Fruit fly (Drosophila melanogaster) whole organism, embryonic: ENCODE data around the gene fkh.

Source experiments
- B-H2 ChIP-seq: fragments of 200-800 bp; sonication (Bioruptor generic); optimal IDR thresholded peaks from 2 replicates; lab custom pipeline; 2018; ENCODE audit warnings: missing biosample characterization, mild to moderate bottlenecking, missing genetic modification characterization
- CG11093 ChIP-seq: fragments of 200-800 bp; sonication (Bioruptor generic); IDR thresholded peaks from 3 replicates; pipeline ENCODE4 v1.3.6; 2022; ENCODE audit warnings: missing biosample characterization, missing genetic modification characterization
- CG11247 ChIP-seq: fragments of 200-800 bp; sonication (Bioruptor generic); IDR thresholded peaks from 2 replicates; pipeline ENCODE4 v1.3.6; 2022; ENCODE audit warnings: missing biosample characterization, missing genetic modification characterization
- CG11398 ChIP-seq: fragments of 200-800 bp; sonication (Bioruptor generic); optimal IDR thresholded peaks from 2 replicates; lab custom pipeline; 2016; ENCODE audit warnings: missing biosample characterization, missing genetic modification characterization
- CG11723 ChIP-seq: fragments of 200-800 bp; sonication (Bioruptor generic); optimal IDR thresholded peaks from 2 replicates; lab custom pipeline; 2017; ENCODE audit warnings: missing biosample characterization, mild to moderate bottlenecking, missing genetic modification characterization
- CG12155 ChIP-seq: fragments of 200-800 bp; sonication (Bioruptor generic); optimal IDR thresholded peaks from 3 replicates; lab custom pipeline; 2016; ENCODE audit warnings: missing biosample characterization, missing genetic modification characterization
- CG13296 ChIP-seq: fragments of 200-800 bp; sonication (Bioruptor generic); optimal IDR thresholded peaks from 3 replicates; lab custom pipeline; 2018; ENCODE audit warnings: missing biosample characterization, mild to moderate bottlenecking, missing genetic modification characterization
- CG14965 ChIP-seq: fragments of 200-800 bp; sonication (Bioruptor generic); optimal IDR thresholded peaks from 2 replicates; lab custom pipeline; 2016; ENCODE audit warnings: missing biosample characterization, missing genetic modification characterization, borderline replicate concordance
- CG15073 ChIP-seq: fragments of 200-800 bp; sonication (Bioruptor generic); optimal IDR thresholded peaks from 2 replicates; lab custom pipeline; 2016; ENCODE audit warnings: missing biosample characterization, missing genetic modification characterization
- CG18619 ChIP-seq: fragments of 200-800 bp; sonication (Bioruptor generic); optimal IDR thresholded peaks from 3 replicates; lab custom pipeline; 2017; ENCODE audit warnings: missing biosample characterization, mild to moderate bottlenecking, missing genetic modification characterization
- CG2120 ChIP-seq: fragments of 200-800 bp; sonication (Bioruptor generic); optimal IDR thresholded peaks from 3 replicates; lab custom pipeline; 2016; ENCODE audit warnings: missing biosample characterization, missing genetic modification characterization
- CG2199 ChIP-seq: fragments of 200-800 bp; sonication (Bioruptor generic); IDR thresholded peaks from 3 replicates; pipeline ENCODE4 v1.3.6; 2022; ENCODE audit warnings: missing biosample characterization, missing genetic modification characterization
- CG30403 ChIP-seq: fragments of 200-800 bp; sonication (Bioruptor generic); optimal IDR thresholded peaks from 3 replicates; lab custom pipeline; 2016; ENCODE audit warnings: missing biosample characterization, missing genetic modification characterization
- CG3065 ChIP-seq: fragments of 200-800 bp; sonication (Bioruptor generic); optimal IDR thresholded peaks from 2 replicates; lab custom pipeline; 2016; ENCODE audit warnings: missing biosample characterization, missing genetic modification characterization
- CG34224 ChIP-seq: fragments of 200-800 bp; sonication (Bioruptor generic); IDR thresholded peaks from 3 replicates; pipeline ENCODE4 v1.3.6; 2022; ENCODE audit warnings: missing biosample characterization, missing genetic modification characterization; ENCODE audit not compliant: partially characterized antibody
- CG4404 ChIP-seq: fragments of 200-800 bp; sonication (Bioruptor generic); IDR thresholded peaks from 2 replicates; pipeline ENCODE4 v1.3.6; 2022; ENCODE audit warnings: missing biosample characterization, missing genetic modification characterization
- CG4424 ChIP-seq: fragments of 200-800 bp; sonication (Bioruptor generic); optimal IDR thresholded peaks from 3 replicates; lab custom pipeline; 2016; ENCODE audit warnings: missing biosample characterization, missing genetic modification characterization
- CG6175 ChIP-seq: fragments of 200-800 bp; sonication (Bioruptor generic); IDR thresholded peaks from 3 replicates; pipeline ENCODE4 v1.3.6; 2022; ENCODE audit warnings: missing biosample characterization, missing genetic modification characterization
- CG6689 ChIP-seq: fragments of 200-800 bp; sonication (Bioruptor generic); IDR thresholded peaks from 2 replicates; pipeline ENCODE4 v1.3.6; 2022; ENCODE audit warnings: missing biosample characterization, missing genetic modification characterization
- CG7786 ChIP-seq: fragments of 200-800 bp; sonication (Bioruptor generic); optimal IDR thresholded peaks from 2 replicates; lab custom pipeline; 2016; ENCODE audit warnings: missing biosample characterization, missing genetic modification characterization
- CG7987 ChIP-seq: fragments of 200-800 bp; sonication (Bioruptor generic); optimal IDR thresholded peaks from 2 replicates; lab custom pipeline; 2018; ENCODE audit warnings: missing biosample characterization, mild to moderate bottlenecking, missing genetic modification characterization, moderate library complexity
- CG8478 ChIP-seq: fragments of >200 bp; optimal IDR thresholded peaks from 2 replicates; lab custom pipeline; 2018
- CkIIα-i1 ChIP-seq: fragments of 200-800 bp; sonication (Bioruptor generic); IDR thresholded peaks from 2 replicates; pipeline ENCODE4 v1.3.6; 2022; ENCODE audit warnings: missing biosample characterization, missing genetic modification characterization
- CoRest ChIP-seq: fragments of 200-800 bp; sonication (Bioruptor generic); optimal IDR thresholded peaks from 3 replicates; lab custom pipeline; 2018; ENCODE audit warnings: missing biosample characterization, mild to moderate bottlenecking, missing genetic modification characterization, moderate library complexity
- HHEX ChIP-seq: fragments of 200-800 bp; sonication (Bioruptor generic); optimal IDR thresholded peaks from 3 replicates; lab custom pipeline; 2017; ENCODE audit warnings: missing biosample characterization, mild to moderate bottlenecking, missing genetic modification characterization, missing genetic modification reagents
- NC2α ChIP-seq: fragments of 200-800 bp; sonication (Bioruptor generic); optimal IDR thresholded peaks from 2 replicates; lab custom pipeline; 2016; ENCODE audit warnings: missing biosample characterization, missing genetic modification characterization
- NFAT ChIP-seq: fragments of 200-800 bp; sonication (Bioruptor generic); IDR thresholded peaks from 2 replicates; pipeline ENCODE4 v1.3.6; 2022; ENCODE audit warnings: missing biosample characterization, missing genetic modification characterization
- Neu2 ChIP-seq: fragments of 200-800 bp; sonication (Bioruptor generic); optimal IDR thresholded peaks from 3 replicates; lab custom pipeline; 2016; ENCODE audit warnings: missing biosample characterization, missing genetic modification characterization, borderline replicate concordance
- Rx ChIP-seq: fragments of 200-800 bp; sonication (Bioruptor generic); IDR thresholded peaks from 2 replicates; pipeline ENCODE4 v1.3.6; 2022; ENCODE audit warnings: missing biosample characterization, missing genetic modification characterization
- Trl ChIP-seq, 3 experiments: fragments of >200 bp in 2 of 3; fragments of 200-800 bp in 1 of 3; sonication (Bioruptor generic) in 1 of 3; optimal IDR thresholded peaks; 2 replicates in 1 of 3; 3 replicates in 2 of 3; lab custom pipeline; 2016 to 2017; ENCODE audit warnings: missing biosample characterization in 1 of 3, missing genetic modification characterization in 1 of 3
- Usf ChIP-seq: fragments of 200-800 bp; sonication (Bioruptor generic); optimal IDR thresholded peaks from 2 replicates; lab custom pipeline; 2017; ENCODE audit warnings: missing genotype, missing biosample characterization, missing genetic modification characterization
- Xrp1 ChIP-seq: fragments of 200-800 bp; sonication (Bioruptor generic); IDR thresholded peaks from 2 replicates; pipeline ENCODE4 v1.3.6; 2022; ENCODE audit warnings: missing biosample characterization, missing genetic modification characterization
- bowl ChIP-seq: fragments of 200-800 bp; sonication (Bioruptor generic); IDR thresholded peaks from 2 replicates; pipeline ENCODE4 v1.3.6; 2022; ENCODE audit warnings: missing biosample characterization, missing genetic modification characterization
- crc ChIP-seq: fragments of 200-800 bp; sonication (Bioruptor generic); optimal IDR thresholded peaks from 2 replicates; lab custom pipeline; 2016; ENCODE audit warnings: missing biosample characterization, missing genetic modification characterization
- cwo ChIP-seq: fragments of 200-800 bp; sonication (Bioruptor generic); optimal IDR thresholded peaks from 3 replicates; lab custom pipeline; 2017; ENCODE audit warnings: missing biosample characterization, missing genetic modification characterization, mild to moderate bottlenecking, moderate library complexity, missing genetic modification reagents
- dati ChIP-seq: fragments of 200-800 bp; sonication (Bioruptor generic); IDR thresholded peaks from 2 replicates; pipeline ENCODE4 v1.3.6; 2022; ENCODE audit warnings: missing biosample characterization, missing genetic modification characterization
- fd3F ChIP-seq: fragments of 200-800 bp; sonication (Bioruptor generic); optimal IDR thresholded peaks from 2 replicates; lab custom pipeline; 2018; ENCODE audit warnings: missing biosample characterization, mild to moderate bottlenecking, missing genetic modification characterization, moderate library complexity
- gro ChIP-seq: fragments of 200-800 bp; sonication (Bioruptor generic); optimal IDR thresholded peaks from 2 replicates; lab custom pipeline; 2016; ENCODE audit warnings: missing biosample characterization, missing genetic modification characterization
- gt ChIP-seq: fragments of 200-800 bp; sonication (Bioruptor generic); IDR thresholded peaks from 2 replicates; pipeline ENCODE4 v1.3.6; 2022; ENCODE audit warnings: missing biosample characterization, missing genetic modification characterization
- her ChIP-seq: fragments of 200-800 bp; sonication (Bioruptor generic); optimal IDR thresholded peaks from 2 replicates; lab custom pipeline; 2016; ENCODE audit warnings: missing biosample characterization, missing genetic modification characterization
- ind ChIP-seq: fragments of 200-800 bp; sonication (Bioruptor generic); optimal IDR thresholded peaks from 3 replicates; lab custom pipeline; 2016; ENCODE audit warnings: missing biosample characterization, missing genetic modification characterization
- kah ChIP-seq: fragments of 200-800 bp; sonication (Bioruptor generic); optimal IDR thresholded peaks from 2 replicates; lab custom pipeline; 2018; ENCODE audit warnings: missing biosample characterization, mild to moderate bottlenecking, missing genetic modification characterization
- kni ChIP-seq: fragments of 200-800 bp; sonication (Bioruptor generic); optimal IDR thresholded peaks from 3 replicates; lab custom pipeline; 2017; ENCODE audit warnings: mild to moderate bottlenecking, missing biosample characterization, missing genetic modification reagents, missing genetic modification characterization
- lov ChIP-seq, 2 experiments: fragments of 200-800 bp in 1 of 2; fragments of >200 bp in 1 of 2; sonication (Bioruptor generic) in 1 of 2; IDR thresholded peaks in 1 of 2; optimal IDR thresholded peaks in 1 of 2; 2 replicates in 1 of 2; 3 replicates in 1 of 2; pipeline versions ENCODE4 v1.3.6 to Lab custom; 2017 to 2022; ENCODE audit warnings: missing biosample characterization in 1 of 2, missing genetic modification characterization in 1 of 2
- nom ChIP-seq: fragments of 200-800 bp; sonication (Bioruptor generic); optimal IDR thresholded peaks from 2 replicates; lab custom pipeline; 2017; ENCODE audit warnings: missing biosample characterization, missing genetic modification characterization, mild to moderate bottlenecking, moderate library complexity, missing genetic modification reagents
- otp ChIP-seq: fragments of 200-800 bp; sonication (Bioruptor generic); IDR thresholded peaks from 3 replicates; pipeline ENCODE4, ENCODE4 v1.3.6; 2022; ENCODE audit warnings: missing biosample characterization, missing genetic modification characterization
- slbo ChIP-seq: fragments of 200-800 bp; sonication (Bioruptor generic); IDR thresholded peaks from 2 replicates; pipeline ENCODE4 v1.3.6; 2022; ENCODE audit warnings: missing biosample characterization, missing genetic modification characterization
- twi ChIP-seq: fragments of 200-800 bp; optimal IDR thresholded peaks from 2 replicates; lab custom pipeline; 2019; ENCODE audit warnings: missing biosample characterization, mild to moderate bottlenecking, missing genetic modification characterization, moderate library complexity
- tx ChIP-seq: fragments of 200-800 bp; sonication (Bioruptor generic); optimal IDR thresholded peaks from 2 replicates; lab custom pipeline; 2016; ENCODE audit warnings: missing biosample characterization, missing genetic modification characterization

The fkh gene

DNA sequence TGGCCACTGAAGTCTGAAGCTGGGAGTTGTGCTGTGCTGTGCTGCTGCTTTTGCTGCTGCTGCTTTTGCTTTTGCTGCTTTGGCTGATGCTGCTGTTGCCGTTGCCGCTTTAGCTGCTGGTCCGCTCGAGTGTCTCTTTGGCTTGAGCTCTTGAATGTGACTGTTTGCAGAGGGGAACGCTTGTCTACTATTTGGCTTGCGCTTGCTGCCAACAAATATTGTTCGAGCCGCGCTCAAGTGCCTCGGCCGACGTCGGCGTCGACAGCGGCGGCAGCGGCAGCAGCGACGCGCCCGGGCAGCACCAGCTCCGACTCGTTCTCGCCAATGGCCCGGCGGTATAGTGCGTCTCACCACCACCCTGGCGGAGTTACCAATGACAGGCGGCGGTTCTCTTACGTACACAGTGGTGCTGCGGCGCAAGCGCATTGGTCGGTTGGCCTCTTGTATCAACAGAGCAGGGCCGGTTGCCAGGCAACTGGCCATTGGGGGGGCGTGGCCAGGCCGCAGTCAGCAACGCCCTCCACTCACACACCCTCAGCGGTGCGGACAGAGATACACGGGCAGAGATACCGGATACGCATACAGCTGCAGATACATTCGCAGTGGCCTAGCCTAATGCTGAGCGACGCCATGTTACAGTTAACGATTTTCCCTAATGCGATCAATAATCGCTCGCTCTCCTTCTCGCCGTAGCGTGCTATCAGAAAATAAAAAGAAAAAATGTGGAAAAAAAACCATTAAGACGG, at the start of gene fkh (continued):
- peak in 1 of 2 experiments; percentile 38 for TF ChIP-seq Trl (optimal IDR thresholded peaks at IDR 0.05; lab: Kevin White, UChicago)
- peak; percentile 94 for TF ChIP-seq Trl (GFP tag; optimal IDR thresholded peaks at IDR 0.05; lab: Kevin White, UChicago)
- TF ChIP-seq CkIIα-i1 (GFP tag; lab: Robert Waterston, UW), result no peak
- peak; percentile 56 for TF ChIP-seq slbo (GFP tag; lab: Robert Waterston, UW)
- peak; percentile 98 for TF ChIP-seq CG13296 (GFP tag; lab: Kevin White, UChicago)
- no peak for TF ChIP-seq bowl
- 0 out of 3 replicates have a peak, but pooled peaks have one; percentile 61 for TF ChIP-seq CG6175 (GFP tag; lab: Robert Waterston, UW)
- peak; percentile 84 for TF ChIP-seq kah (GFP tag; lab: Kevin White, UChicago)
- TF ChIP-seq Usf, result peak; percentile 39
- peak; percentile 40 for TF ChIP-seq ind (GFP tag; lab: Kevin White, UChicago)
- peak; percentile 86 for TF ChIP-seq crc (GFP tag; lab: Kevin White, UChicago)
- peak; percentile 96 for TF ChIP-seq CG11723
- peak; percentile 93 for TF ChIP-seq Neu2
- peak; percentile 92 for TF ChIP-seq her
- TF ChIP-seq CG11093 (GFP tag; lab: Robert Waterston, UW), result peak; percentile 64; the same call in 1 of the 3 replicates
- TF ChIP-seq lov (optimal IDR thresholded peaks at IDR 0.05; lab: Kevin White, UChicago), result no peak
- peak; percentile 82; the same call in 2 of the 3 replicates for TF ChIP-seq lov (GFP tag; IDR thresholded peaks at IDR 0.05; lab: Robert Waterston, UW)
- TF ChIP-seq HHEX (GFP tag; lab: Kevin White, UChicago), result peak; percentile 99
- peak; percentile 78 for TF ChIP-seq tx (GFP tag; lab: Kevin White, UChicago)
- peak; percentile 98 for TF ChIP-seq CG7987 (GFP tag; lab: Kevin White, UChicago)
- TF ChIP-seq otp (GFP tag; lab: Robert Waterston, UW), result peak; percentile 90
- TF ChIP-seq nom (GFP tag; lab: Kevin White, UChicago), result peak; percentile 76
- no peak for TF ChIP-seq gt (GFP tag; lab: Robert Waterston, UW)
- TF ChIP-seq CG11247 (GFP tag; lab: Robert Waterston, UW), result peak; percentile 54
- peak; percentile 95 for TF ChIP-seq CG18619 (GFP tag; lab: Kevin White, UChicago)
- TF ChIP-seq CG4404 (GFP tag; lab: Robert Waterston, UW), result peak; percentile 37; the same call in 1 of the 2 replicates
- TF ChIP-seq CG34224, result peak; percentile 67; the same call in 2 of the 3 replicates
- TF ChIP-seq CG7786, result peak; percentile 92
- peak; percentile 55 for TF ChIP-seq NFAT (GFP tag; lab: Robert Waterston, UW)
- TF ChIP-seq gro (GFP tag; lab: Kevin White, UChicago), result no peak
- TF ChIP-seq CG3065 (GFP tag; lab: Kevin White, UChicago), result peak; percentile 90
- no peak for TF ChIP-seq dati (GFP tag; lab: Robert Waterston, UW)
- TF ChIP-seq CG4424, result peak; percentile 73
- TF ChIP-seq kni (GFP tag; lab: Kevin White, UChicago), result peak; percentile 100
- peak; percentile 87 for TF ChIP-seq Xrp1
- peak; percentile 92 for TF ChIP-seq NC2α
- TF ChIP-seq B-H2, result peak; percentile 95
- TF ChIP-seq CG14965 (GFP tag; lab: Kevin White, UChicago), result peak; percentile 82
- peak; percentile 82 for TF ChIP-seq CG2120 (GFP tag; lab: Kevin White, UChicago)
- TF ChIP-seq CG15073 (GFP tag; lab: Kevin White, UChicago), result peak; percentile 5
- TF ChIP-seq Rx (GFP tag; lab: Robert Waterston, UW), result no peak
- peak; percentile 66 for TF ChIP-seq CG12155 (GFP tag; lab: Kevin White, UChicago)
- peak; percentile 91 for TF ChIP-seq cwo (GFP tag; lab: Kevin White, UChicago)
- TF ChIP-seq CG8478, result peak; percentile 85
- TF ChIP-seq CG2199 (GFP tag; lab: Robert Waterston, UW), result 0 out of 3 replicates have a peak, but pooled peaks have one; percentile 33
- TF ChIP-seq CoRest (tag; lab: Kevin White, UChicago), result peak; percentile 77
- TF ChIP-seq CG6689 (GFP tag; lab: Robert Waterston, UW), result peak; percentile 57; the same call in 1 of the 2 replicates
- TF ChIP-seq CG11398 (GFP tag; lab: Kevin White, UChicago), result peak; percentile 92
- TF ChIP-seq twi (tag; lab: Kevin White, UChicago), result peak; percentile 57
- peak; percentile 61 for TF ChIP-seq fd3F
- peak; percentile 66 for TF ChIP-seq CG30403 (GFP tag; lab: Kevin White, UChicago)
